Worm (Caenorhabditis elegans) whole organism, L3 larva: Measurements from ENCODE around the gene F35C11.4.

Experiments used
- ama-1 ChIP-seq: fragments of 150-350 bp; optimal IDR thresholded peaks from 2 replicates; lab custom pipeline; 2018
- ceh-9 ChIP-seq: sonication (generic microtip); optimal IDR thresholded peaks from 2 replicates; lab custom pipeline; 2018; ENCODE audit warnings: missing biosample characterization, missing genetic modification characterization
- egl-27 ChIP-seq: sonication (generic microtip); optimal IDR thresholded peaks from 4 replicates; lab custom pipeline; 2017; ENCODE audit warnings: missing biosample characterization, missing genetic modification reagents, missing genetic modification characterization
- nhr-77 ChIP-seq: fragments of 150-350 bp; optimal IDR thresholded peaks from 2 replicates; lab custom pipeline; 2014; ENCODE audit warnings: missing biosample characterization, missing genetic modification characterization
- pqm-1 ChIP-seq: fragments of 150-350 bp; optimal IDR thresholded peaks from 2 replicates; lab custom pipeline; 2017; ENCODE audit warnings: missing biosample characterization, missing genetic modification characterization, inconsistent platforms
- unc-62 ChIP-seq: fragments of 150-350 bp; sonication (generic microtip); optimal IDR thresholded peaks from 4 replicates; lab custom pipeline; 2014; ENCODE audit warnings: missing biosample characterization, missing genetic modification reagents, missing genetic modification characterization

DNA sequence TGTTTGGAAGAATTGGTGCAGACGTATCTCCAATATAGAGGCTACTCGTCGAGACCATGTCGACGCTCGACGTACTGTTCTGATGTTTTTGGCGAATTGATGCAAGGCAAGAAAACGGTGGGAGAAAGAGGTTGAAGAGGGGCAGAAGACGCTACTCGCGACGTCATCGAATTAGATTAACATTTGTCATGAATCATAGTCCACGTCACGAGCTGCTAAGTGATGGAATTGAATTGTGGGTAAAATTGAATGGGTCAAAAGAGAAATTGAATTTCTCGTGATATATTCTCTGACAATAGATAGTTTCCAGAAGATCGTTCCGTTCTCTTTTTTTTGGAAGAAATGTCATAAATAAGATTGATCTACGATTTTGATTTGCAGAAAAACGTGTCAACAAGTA is 10.9 kb downstream of the F35C11.4 start:
- TF ChIP-seq ama-1 (lab: Kevin White, UChicago) (no peak), nhr-77 (tag; lab: Kevin White, UChicago) (no peak), egl-27 (tag; lab: Kevin White, UChicago) (no peak), unc-62 (GFP tag; lab: Kevin White, UChicago) (no peak), ceh-9 (no peak), pqm-1 (no peak)
